Fruit fly (Drosophila melanogaster) whole organism, pupa: ENCODE results near the gene CG17292.
A peak's percentile ranks its signal among the peaks of the same experiment; 100 is the strongest.

ENCODE experiments used
- CG10348 ChIP-seq: fragments of 200-800 bp; sonication (Bioruptor generic); IDR thresholded peaks from 2 replicates; pipeline ENCODE4 v1.3.6; 2022; ENCODE audit warnings: missing biosample characterization, missing genetic modification characterization
- CG12605 ChIP-seq: fragments of 200-800 bp; sonication (Bioruptor generic); IDR thresholded peaks from 2 replicates; pipeline ENCODE4 v1.3.6; 2022; ENCODE audit warnings: missing biosample characterization, missing genetic modification characterization
- CG13204 ChIP-seq: fragments of 200-800 bp; sonication (Bioruptor generic); optimal IDR thresholded peaks from 2 replicates; lab custom pipeline; 2018; ENCODE audit warnings: missing biosample characterization, mild to moderate bottlenecking, missing genetic modification characterization, moderate library complexity
- CG14655 ChIP-seq: fragments of 200-800 bp; sonication (Bioruptor generic); optimal IDR thresholded peaks from 3 replicates; lab custom pipeline; 2017; ENCODE audit warnings: mild to moderate bottlenecking, missing biosample characterization, missing genetic modification reagents, missing genetic modification characterization
- CG15710 ChIP-seq: fragments of 200-800 bp; sonication (Bioruptor generic); optimal IDR thresholded peaks from 2 replicates; lab custom pipeline; 2018; ENCODE audit warnings: missing biosample characterization, mild to moderate bottlenecking, missing genetic modification characterization, moderate library complexity
- CG17806 ChIP-seq: fragments of 200-800 bp; sonication (Bioruptor generic); optimal IDR thresholded peaks from 2 replicates; lab custom pipeline; 2018; ENCODE audit warnings: missing biosample characterization, mild to moderate bottlenecking, missing genetic modification characterization, moderate library complexity
- CG32121 ChIP-seq: fragments of 200-800 bp; sonication (Bioruptor generic); IDR thresholded peaks from 2 replicates; pipeline ENCODE4 v1.3.6; 2022; ENCODE audit warnings: missing biosample characterization, missing genetic modification characterization
- CG34367 ChIP-seq: fragments of 200-800 bp; sonication (Bioruptor generic); optimal IDR thresholded peaks from 2 replicates; lab custom pipeline; 2018; ENCODE audit warnings: missing biosample characterization, mild to moderate bottlenecking, missing genetic modification characterization
- CG4496 ChIP-seq: fragments of 200-800 bp; sonication (Bioruptor generic); IDR thresholded peaks from 3 replicates; pipeline ENCODE4 v1.3.6; 2022; ENCODE audit warnings: missing biosample characterization, missing genetic modification characterization
- CG8159 ChIP-seq: fragments of 200-800 bp; sonication (Bioruptor generic); optimal IDR thresholded peaks from 3 replicates; lab custom pipeline; 2018; ENCODE audit warnings: missing biosample characterization, mild to moderate bottlenecking, missing genetic modification characterization, moderate library complexity
- CG8301 ChIP-seq: fragments of 200-800 bp; sonication (Bioruptor generic); optimal IDR thresholded peaks from 2 replicates; lab custom pipeline; 2018; ENCODE audit warnings: missing biosample characterization, mild to moderate bottlenecking, missing genetic modification characterization
- CG9948 ChIP-seq: fragments of 200-800 bp; sonication (Bioruptor generic); optimal IDR thresholded peaks from 2 replicates; lab custom pipeline; 2018; ENCODE audit warnings: missing biosample characterization, mild to moderate bottlenecking, missing genetic modification characterization, moderate library complexity
- D1 ChIP-seq: fragments of 200-800 bp; sonication (Bioruptor generic); optimal IDR thresholded peaks from 2 replicates; lab custom pipeline; 2018; ENCODE audit warnings: missing biosample characterization, mild to moderate bottlenecking, missing genetic modification characterization, moderate library complexity
- EcR ChIP-seq: fragments of 200-800 bp; sonication (Bioruptor generic); optimal IDR thresholded peaks from 3 replicates; lab custom pipeline; 2019; ENCODE audit warnings: missing biosample characterization, missing genetic modification characterization, mild to moderate bottlenecking, moderate library complexity, missing genetic modification reagents
- Ets98B ChIP-seq: fragments of 200-800 bp; sonication (Bioruptor generic); IDR thresholded peaks from 2 replicates; pipeline ENCODE4 v1.3.6; 2022; ENCODE audit warnings: missing biosample characterization, missing genetic modification characterization
- Pif1A ChIP-seq: fragments of 200-800 bp; sonication (Bioruptor generic); optimal IDR thresholded peaks from 3 replicates; lab custom pipeline; 2016; ENCODE audit warnings: missing biosample characterization, missing genetic modification characterization
- Pif1B ChIP-seq: fragments of 200-800 bp; sonication (Bioruptor generic); optimal IDR thresholded peaks from 3 replicates; lab custom pipeline; 2016; ENCODE audit warnings: missing biosample characterization, missing genetic modification characterization
- Snoo ChIP-seq: fragments of 200-800 bp; sonication (Bioruptor generic); optimal IDR thresholded peaks from 3 replicates; lab custom pipeline; 2017; ENCODE audit warnings: missing biosample characterization, mild to moderate bottlenecking, missing genetic modification characterization, inconsistent platforms
- fd96Ca ChIP-seq: fragments of 200-800 bp; sonication (Bioruptor generic); IDR thresholded peaks from 3 replicates; pipeline ENCODE4 v1.3.6; 2022; ENCODE audit warnings: missing biosample characterization, missing genetic modification characterization
- gl ChIP-seq: fragments of 200-800 bp; sonication (Bioruptor generic); optimal IDR thresholded peaks from 2 replicates; lab custom pipeline; 2018; ENCODE audit warnings: missing biosample characterization, mild to moderate bottlenecking, missing genetic modification characterization
- rn ChIP-seq: fragments of 200-800 bp; sonication (Bioruptor generic); IDR thresholded peaks from 2 replicates; pipeline ENCODE4 v1.3.6; 2022; ENCODE audit warnings: missing biosample characterization, missing genetic modification characterization

Gene CG17292

DNA sequence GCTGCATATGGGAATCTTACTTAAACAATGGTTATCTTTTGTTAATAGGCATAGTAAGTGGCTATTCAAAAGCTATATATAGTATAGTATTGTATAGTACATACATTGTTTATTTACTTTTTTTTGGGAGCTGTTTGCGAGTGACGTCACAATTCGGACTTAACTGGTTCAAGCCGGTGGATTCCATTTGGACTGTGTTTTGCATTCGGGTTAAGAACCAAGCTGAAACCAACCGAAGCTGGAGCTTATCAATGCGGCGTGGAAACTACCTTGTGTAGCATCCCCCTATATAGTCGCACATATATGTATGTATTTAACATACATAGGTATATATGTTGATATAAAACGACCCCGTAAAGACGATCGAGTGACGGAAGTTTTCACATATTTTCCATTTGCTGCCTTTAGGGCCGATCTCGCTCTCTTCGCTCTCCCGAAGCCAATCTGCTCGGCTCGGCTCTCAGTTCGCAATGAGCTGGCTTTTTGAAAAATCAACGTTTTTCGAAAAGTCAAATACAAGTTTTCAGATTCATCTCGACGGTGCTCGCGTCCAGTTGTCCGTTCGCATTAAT, 41.6 kb upstream of the CG17292 start:
- no peak for TF ChIP-seq CG14655
- no peak for TF ChIP-seq CG8301 (tag; lab: Kevin White, UChicago)
- no peak for TF ChIP-seq CG32121 (GFP tag; lab: Robert Waterston, UW)
- no peak for TF ChIP-seq CG15710 (tag; lab: Kevin White, UChicago)
- no peak for TF ChIP-seq CG13204 (GFP tag; lab: Kevin White, UChicago)
- no peak for TF ChIP-seq rn (GFP tag; lab: Robert Waterston, UW)
- TF ChIP-seq CG12605 (GFP tag; lab: Robert Waterston, UW), result no peak
- no peak for TF ChIP-seq gl

DNA sequence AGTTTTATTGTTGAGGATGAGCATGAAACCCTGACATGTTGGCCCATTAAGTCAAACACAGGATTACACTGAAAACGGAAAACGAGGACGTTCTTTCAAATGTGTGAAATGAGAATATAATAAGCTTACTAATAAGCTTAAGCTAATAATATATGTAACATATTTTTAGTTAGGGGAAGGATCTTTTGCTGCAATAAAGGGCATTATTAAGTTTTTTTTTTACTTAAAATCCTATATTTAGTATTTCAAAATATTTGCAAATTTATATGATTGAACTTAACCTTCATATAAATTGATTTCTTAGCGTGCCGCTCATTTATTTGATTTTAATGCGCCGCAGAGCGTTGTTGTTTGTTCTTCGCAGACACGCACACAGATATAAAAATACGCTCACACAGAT, 37.1 kb upstream of the CG17292 start:
- TF ChIP-seq EcR (GFP tag; lab: Kevin White, UChicago) (no peak), CG8159 (no peak), CG14655 (no peak), gl (no peak), CG15710 (tag; lab: Kevin White, UChicago) (no peak), Pif1B (GFP tag; lab: Kevin White, UChicago) (no peak), CG32121 (GFP tag; lab: Robert Waterston, UW) (no peak), CG4496 (GFP tag; lab: Robert Waterston, UW) (no peak), rn (GFP tag; lab: Robert Waterston, UW) (no peak), CG8301 (tag; lab: Kevin White, UChicago) (no peak), CG12605 (GFP tag; lab: Robert Waterston, UW) (no peak), Pif1A (GFP tag; lab: Kevin White, UChicago) (no peak)

DNA sequence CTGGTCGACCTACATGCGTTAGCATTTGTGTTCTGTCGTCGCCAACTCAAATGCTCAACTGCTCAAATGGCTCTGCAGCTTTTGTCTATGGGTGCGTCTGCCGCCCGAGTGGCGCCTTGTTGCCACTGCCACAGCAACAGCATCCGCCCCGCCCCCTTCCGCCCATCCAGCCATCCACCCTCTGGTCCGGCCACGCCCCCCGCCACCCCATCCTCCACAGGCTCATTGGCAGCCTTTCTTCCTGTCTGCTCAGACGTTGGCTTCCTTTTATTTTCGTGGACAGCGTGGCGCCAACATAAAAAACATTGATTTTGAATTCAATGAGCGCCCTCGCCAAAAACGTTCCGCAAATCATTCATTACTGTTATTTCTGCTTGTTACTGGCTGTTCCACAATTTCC, 36.6 kb upstream of the CG17292 start:
- no peak for TF ChIP-seq Pif1B (GFP tag; lab: Kevin White, UChicago)
- no peak for TF ChIP-seq CG12605 (GFP tag; lab: Robert Waterston, UW)
- TF ChIP-seq CG10348, result no peak
- TF ChIP-seq D1 (tag; lab: Kevin White, UChicago), result no peak
- TF ChIP-seq CG34367 (tag; lab: Kevin White, UChicago), result no peak
- no peak for TF ChIP-seq Ets98B (GFP tag; lab: Robert Waterston, UW)
- TF ChIP-seq gl, result no peak
- TF ChIP-seq Snoo (tag; lab: Kevin White, UChicago), result no peak
- TF ChIP-seq CG14655, result no peak
- no peak for TF ChIP-seq CG8159
- TF ChIP-seq CG15710 (tag; lab: Kevin White, UChicago), result no peak
- no peak for TF ChIP-seq CG9948 (tag; lab: Kevin White, UChicago)
- TF ChIP-seq rn (GFP tag; lab: Robert Waterston, UW), result no peak
- no peak for TF ChIP-seq CG32121 (GFP tag; lab: Robert Waterston, UW)

DNA sequence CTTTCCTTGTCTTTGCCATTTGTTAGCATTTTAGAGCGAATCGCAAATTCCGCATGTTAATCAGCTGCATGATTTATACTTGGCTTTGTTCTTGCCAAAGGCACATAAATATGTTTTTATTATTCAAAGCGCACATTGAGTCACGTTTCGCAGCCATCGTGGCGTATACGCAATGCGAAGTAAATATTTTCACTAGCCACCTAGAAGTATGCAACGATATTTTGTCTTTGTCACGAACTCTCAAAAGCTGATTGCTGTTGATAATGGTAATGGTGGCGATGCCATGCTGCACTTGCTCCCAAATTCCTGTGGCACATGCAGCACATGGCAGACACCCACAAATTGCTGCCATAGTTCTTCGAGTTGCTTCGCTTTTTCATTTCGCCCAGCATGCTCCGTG, 35.5 kb upstream of the CG17292 start:
- TF ChIP-seq CG8301 (tag; lab: Kevin White, UChicago), result no peak
- TF ChIP-seq gl, result no peak
- TF ChIP-seq CG9948 (tag; lab: Kevin White, UChicago), result no peak
- TF ChIP-seq CG32121 (GFP tag; lab: Robert Waterston, UW), result no peak
- TF ChIP-seq CG17806 (tag; lab: Kevin White, UChicago), result no peak
- TF ChIP-seq CG34367 (tag; lab: Kevin White, UChicago), result peak; percentile 4
- peak; percentile 6 for TF ChIP-seq CG14655
- no peak for TF ChIP-seq CG10348
- TF ChIP-seq CG15710 (tag; lab: Kevin White, UChicago), result no peak
- TF ChIP-seq Pif1A (GFP tag; lab: Kevin White, UChicago), result peak; percentile 11
- TF ChIP-seq D1 (tag; lab: Kevin White, UChicago), result no peak
- TF ChIP-seq CG12605 (GFP tag; lab: Robert Waterston, UW), result no peak
- no peak for TF ChIP-seq Pif1B (GFP tag; lab: Kevin White, UChicago)
- peak; percentile 81 for TF ChIP-seq CG4496 (GFP tag; lab: Robert Waterston, UW)
- TF ChIP-seq fd96Ca (GFP tag; lab: Robert Waterston, UW), result no peak
- TF ChIP-seq rn (GFP tag; lab: Robert Waterston, UW), result no peak
- TF ChIP-seq EcR (GFP tag; lab: Kevin White, UChicago), result no peak
- 0 out of 2 replicates have a peak, but pooled peaks have one; percentile 9 for TF ChIP-seq Ets98B (GFP tag; lab: Robert Waterston, UW)

DNA sequence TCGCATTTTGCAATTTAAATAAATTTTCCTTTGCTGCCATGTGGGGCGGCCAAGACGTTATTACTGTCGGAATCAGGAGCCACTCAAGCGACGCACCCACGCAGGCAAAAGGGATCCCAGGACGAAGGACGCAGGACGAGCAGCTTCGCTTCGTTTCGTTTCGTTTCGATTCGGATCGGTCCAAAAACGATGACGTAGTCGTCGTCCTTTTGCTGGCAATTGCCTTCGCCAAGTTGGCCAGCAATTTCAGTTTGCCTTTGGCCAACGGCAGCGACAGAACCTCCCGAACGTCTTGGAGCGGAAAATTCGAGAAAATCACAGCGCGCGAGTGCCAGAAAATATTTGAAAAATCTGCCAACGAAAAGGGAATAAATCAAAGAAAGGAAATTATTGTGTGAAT, 32.2 kb upstream of the CG17292 start, which contains the start of gene witty:
witty (plus strand) TSS at position 249 of the 400 bp plus-strand sequence.
- no peak for TF ChIP-seq EcR (GFP tag; lab: Kevin White, UChicago)
- no peak for TF ChIP-seq CG9948 (tag; lab: Kevin White, UChicago)
- no peak for TF ChIP-seq Pif1B (GFP tag; lab: Kevin White, UChicago)
- TF ChIP-seq CG13204 (GFP tag; lab: Kevin White, UChicago), result no peak
- TF ChIP-seq Ets98B (GFP tag; lab: Robert Waterston, UW), result no peak
- no peak for TF ChIP-seq gl
- no peak for TF ChIP-seq CG32121 (GFP tag; lab: Robert Waterston, UW)
- TF ChIP-seq CG17806 (tag; lab: Kevin White, UChicago), result no peak
- TF ChIP-seq D1 (tag; lab: Kevin White, UChicago), result no peak
- no peak for TF ChIP-seq rn (GFP tag; lab: Robert Waterston, UW)
- TF ChIP-seq CG10348, result no peak
- TF ChIP-seq CG12605 (GFP tag; lab: Robert Waterston, UW), result no peak
- no peak for TF ChIP-seq CG34367 (tag; lab: Kevin White, UChicago)
- TF ChIP-seq Snoo (tag; lab: Kevin White, UChicago), result no peak
- TF ChIP-seq fd96Ca (GFP tag; lab: Robert Waterston, UW), result no peak
- TF ChIP-seq CG15710 (tag; lab: Kevin White, UChicago), result no peak
- no peak for TF ChIP-seq Pif1A (GFP tag; lab: Kevin White, UChicago)
- TF ChIP-seq CG14655, result no peak
- no peak for TF ChIP-seq CG4496 (GFP tag; lab: Robert Waterston, UW)
- TF ChIP-seq, all 21 proteins: peak for 0
